Worm (Caenorhabditis elegans) whole organism, L1 larva: ENCODE measurements around the gene W02D7.11.

ENCODE experiments used
- C04F5.9 ChIP-seq: sonication (generic microtip); optimal IDR thresholded peaks from 2 replicates; lab custom pipeline; 2016; ENCODE audit warnings: missing genetic modification characterization, missing compliant biosample characterization
- ceh-82 ChIP-seq, 3 experiments: fragments of 150-350 bp in 1 of 3; sonication (generic microtip) in 2 of 3; optimal IDR thresholded peaks; 2 replicates each; lab custom pipeline; 2014 to 2017; ENCODE audit warnings: missing biosample characterization in 3 of 3, missing genetic modification characterization in 3 of 3
- ceh-90 ChIP-seq: sonication (generic microtip); optimal IDR thresholded peaks from 2 replicates; lab custom pipeline; 2016; ENCODE audit warnings: missing genetic modification characterization, missing compliant biosample characterization
- elt-3 ChIP-seq, 6 experiments: fragments of 150-350 bp in 1 of 6; sonication (generic microtip); optimal IDR thresholded peaks; 2 replicates each; lab custom pipeline; 2017 to 2018; ENCODE audit warnings: missing biosample characterization in 6 of 6, missing genetic modification characterization in 6 of 6, inconsistent platforms in 1 of 6
- hlh-17 ChIP-seq: fragments of 200-800 bp; sonication (Bioruptor generic); optimal IDR thresholded peaks from 2 replicates; lab custom pipeline; 2018; ENCODE audit warnings: missing genetic modification characterization, mild to moderate bottlenecking, missing compliant biosample characterization, moderate library complexity, borderline replicate concordance
- jun-1 ChIP-seq: fragments of 150-350 bp; optimal IDR thresholded peaks from 2 replicates; lab custom pipeline; 2014; ENCODE audit warnings: missing biosample characterization, missing genetic modification reagents, missing genetic modification characterization
- lin-13 ChIP-seq: fragments of 150-350 bp; optimal IDR thresholded peaks from 2 replicates; lab custom pipeline; 2014; ENCODE audit warnings: missing biosample characterization, missing genetic modification reagents, missing genetic modification characterization
- mdl-1 ChIP-seq, 2 experiments: fragments of 150-350 bp; optimal IDR thresholded peaks; 2 replicates each; lab custom pipeline; 2014 to 2017; ENCODE audit warnings: missing biosample characterization in 2 of 2, missing genetic modification characterization in 2 of 2, inconsistent platforms in 1 of 2
- nhr-11 ChIP-seq: fragments of 150-350 bp; optimal IDR thresholded peaks from 2 replicates; lab custom pipeline; 2014; ENCODE audit warnings: missing biosample characterization, missing genetic modification characterization
- nhr-12 ChIP-seq: sonication (generic microtip); optimal IDR thresholded peaks from 2 replicates; lab custom pipeline; 2017; ENCODE audit warnings: missing biosample characterization, missing genetic modification characterization
- snpc-4 ChIP-seq: fragments of 150-350 bp; optimal IDR thresholded peaks from 2 replicates; lab custom pipeline; 2014; ENCODE audit warnings: missing biosample characterization, missing genetic modification characterization
- snu-23 ChIP-seq: sonication (generic microtip); optimal IDR thresholded peaks from 2 replicates; lab custom pipeline; 2016; ENCODE audit warnings: missing genetic modification characterization, missing compliant biosample characterization
- sox-4 ChIP-seq: sonication (generic microtip); optimal IDR thresholded peaks from 2 replicates; lab custom pipeline; 2016; ENCODE audit warnings: missing genetic modification characterization, missing compliant biosample characterization
- unc-62 ChIP-seq: fragments of 150-350 bp; optimal IDR thresholded peaks from 2 replicates; lab custom pipeline; 2014; ENCODE audit warnings: missing biosample characterization, missing genetic modification reagents, missing genetic modification characterization

ce11 chrV:8307013-8307412 lies 2.7 kb upstream of the W02D7.11 start:
- TF ChIP-seq jun-1 (tag; lab: Kevin White, UChicago) (no peak), nhr-11 (tag; lab: Kevin White, UChicago) (no peak), snpc-4 (tag; lab: Kevin White, UChicago) (no peak), elt-3 (tag; optimal IDR thresholded peaks at IDR 0.05; lab: Kevin White, UChicago) (no peak), nhr-12 (tag; lab: Kevin White, UChicago) (no peak), ceh-82 (tag; optimal IDR thresholded peaks at IDR 0.05; lab: Kevin White, UChicago) (no peak), hlh-17 (GFP tag; lab: Kevin White, UChicago) (no peak), snu-23 (GFP tag; lab: Kevin White, UChicago) (no peak), mdl-1 (tag; optimal IDR thresholded peaks at IDR 0.05; lab: Kevin White, UChicago) (no peak), lin-13 (GFP tag; lab: Kevin White, UChicago) (no peak), C04F5.9 (tag; lab: Kevin White, UChicago) (no peak), unc-62 (GFP tag; lab: Kevin White, UChicago) (no peak), sox-4 (tag; lab: Kevin White, UChicago) (no peak), ceh-90 (tag; lab: Kevin White, UChicago) (no peak)
